Worm (Caenorhabditis elegans): ENCODE data around the gene T02B11.4.

Gene T02B11.4

DNA sequence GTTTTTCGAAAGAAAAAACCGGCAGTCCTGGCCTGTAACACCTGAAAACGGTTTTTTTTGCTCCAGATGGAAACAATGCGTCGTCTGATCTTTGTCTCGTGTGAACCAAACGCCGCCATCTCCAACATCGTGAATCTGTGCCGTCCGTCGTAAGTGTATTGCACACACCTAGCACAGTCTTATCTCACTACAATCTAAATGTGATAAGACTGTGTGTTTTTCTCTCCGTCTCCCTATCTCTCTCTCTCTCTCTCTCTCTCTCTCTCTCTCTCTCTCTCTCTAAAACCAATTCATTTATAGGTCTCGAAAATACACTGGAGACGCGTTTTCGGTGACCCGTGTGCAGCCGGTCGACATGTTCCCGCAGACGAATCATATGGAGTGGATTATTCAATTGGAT, 39.7 kb upstream of the T02B11.4 start:
- TF ChIP-seq nhr-28 (tag; optimal IDR thresholded peaks at IDR 0.05) (peak; percentile 99), skn-1 (tag; optimal IDR thresholded peaks at IDR 0.05) (no peak), nhr-77 (tag; optimal IDR thresholded peaks at IDR 0.05) (peak; percentile 81), daf-12 (tag; optimal IDR thresholded peaks at IDR 0.05) (no peak), mdt-29 (GFP tag; IDR thresholded peaks at IDR 0.05) (no peak), mes-2 (tag; optimal IDR thresholded peaks at IDR 0.05; ENCODE audit: poor library complexity, severe bottlenecking) (peak; percentile 37), dve-1 (tag; optimal IDR thresholded peaks at IDR 0.05; ENCODE audit: insufficient read depth) (peak; percentile 67), nhr-11 (tag; optimal IDR thresholded peaks at IDR 0.05) (peak; percentile 28), ceh-82 (tag; optimal IDR thresholded peaks at IDR 0.05) (no peak), snpc-1.2 (GFP tag; IDR thresholded peaks at IDR 0.05) (no peak), lin-13 (GFP tag; optimal IDR thresholded peaks at IDR 0.05) (peak; percentile 20), mdl-1 (tag; optimal IDR thresholded peaks at IDR 0.05) (peak in 1 of 2 experiments; percentile 53), php-3 (GFP tag; IDR thresholded peaks at IDR 0.05) (0 out of 2 replicates have a peak, but pooled peaks have one; percentile 28), nhr-102 (tag; optimal IDR thresholded peaks at IDR 0.05) (peak; percentile 20), dmd-6 (GFP tag; IDR thresholded peaks at IDR 0.05) (peak; percentile 77), aha-1 (tag) (peak; percentile 63), hlh-11 (tag; optimal IDR thresholded peaks at IDR 0.05) (peak; percentile 81), nhr-48 (tag; optimal IDR thresholded peaks at IDR 0.05) (peak; percentile 27), ceh-20 (GFP tag; IDR thresholded peaks at IDR 0.05) (no peak), aly-2 (tag; optimal IDR thresholded peaks at IDR 0.05) (no peak), ZK337.2 (GFP tag; IDR thresholded peaks at IDR 0.05) (no peak), T20F7.1 (GFP tag; optimal IDR thresholded peaks at IDR 0.05) (no peak), snpc-4 (tag; optimal IDR thresholded peaks at IDR 0.05) (no peak), daf-16 (GFP tag; optimal IDR thresholded peaks at IDR 0.05) (no peak), daf-16 (tag; optimal IDR thresholded peaks at IDR 0.05) (peak; percentile 58), mxl-3 (GFP tag; optimal IDR thresholded peaks at IDR 0.05) (peak; percentile 82), lin-38 (GFP tag; IDR thresholded peaks at IDR 0.05) (peak; percentile 49), tra-1 (GFP tag; IDR thresholded peaks at IDR 0.05) (no peak), hlh-30 (tag; optimal IDR thresholded peaks at IDR 0.05; ENCODE audit: insufficient read depth) (peak; percentile 48), pqm-1 (tag; optimal IDR thresholded peaks at IDR 0.05) (peak; percentile 32)

DNA sequence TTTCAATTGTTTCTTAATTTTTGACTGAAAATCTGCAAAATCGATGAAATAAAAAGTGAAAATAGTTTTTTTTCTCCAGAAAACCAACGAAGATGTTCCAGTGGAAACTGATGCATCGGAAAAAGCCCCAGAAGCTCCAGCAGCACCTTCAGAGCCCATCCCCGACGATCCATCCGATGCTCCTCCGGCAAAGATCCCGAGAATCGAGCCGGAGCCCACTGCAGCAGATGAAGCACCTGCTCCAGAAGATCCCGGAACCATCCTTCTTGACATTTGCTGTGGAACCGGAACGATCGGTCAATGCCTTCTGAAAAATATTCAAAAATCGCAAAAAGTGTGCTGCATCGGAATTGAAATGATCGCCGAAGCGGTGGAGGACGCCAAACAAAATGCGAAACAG, 37.8 kb upstream of the T02B11.4 start:
- peak; percentile 88 for TF ChIP-seq set-16 (GFP tag; IDR thresholded peaks at IDR 0.05)
- 0 out of 2 replicates have a peak, but pooled peaks have one; percentile 4 for TF ChIP-seq nhr-42 (GFP tag; IDR thresholded peaks at IDR 0.05)
- TF ChIP-seq Y75B8A.6 (GFP tag; IDR thresholded peaks at IDR 0.05) = no peak

DNA sequence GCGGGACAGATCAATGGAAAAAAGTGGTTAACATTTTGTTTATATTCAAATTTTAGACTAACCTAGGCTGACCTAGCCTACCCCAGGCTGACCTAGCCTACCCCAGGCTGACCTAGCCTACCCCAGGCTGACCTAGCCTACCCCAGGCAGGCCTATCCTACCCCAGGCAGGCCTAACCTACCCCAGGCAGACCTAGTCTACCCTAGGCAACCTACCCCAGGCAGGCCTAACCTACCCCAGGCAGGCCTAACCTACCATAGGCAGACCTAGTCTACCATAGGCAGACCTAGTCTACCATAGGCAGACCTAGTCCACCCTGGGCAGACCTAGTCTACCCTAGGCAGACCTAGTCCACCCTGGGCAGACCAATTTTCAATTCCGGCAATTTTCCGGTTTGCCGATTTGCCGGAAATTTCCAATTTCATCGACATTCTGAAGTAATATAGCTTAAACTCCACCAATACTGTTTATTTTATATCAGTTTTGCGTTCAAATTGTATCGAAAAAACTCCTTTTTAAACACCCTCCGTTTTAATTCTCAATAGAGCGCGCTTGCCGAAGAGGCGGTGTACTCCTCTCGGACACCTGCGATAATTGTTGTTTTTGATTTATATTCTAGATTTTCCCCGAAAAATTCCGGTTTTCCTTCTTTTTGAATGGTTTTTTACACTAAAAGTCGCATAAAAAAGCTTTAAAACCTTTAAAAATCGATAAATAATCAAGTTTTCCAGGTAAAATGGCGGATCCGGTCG, 33.5 kb upstream of the T02B11.4 start, which contains the start of gene trm-2A:
trm-2A (plus strand) TSS at position 732 of the 752 bp plus-strand sequence.
- peak in 1 of 2 experiments; percentile 17 for TF ChIP-seq mdl-1 (tag; optimal IDR thresholded peaks at IDR 0.05)
- peak; percentile 93 for TF ChIP-seq mes-2 (tag; optimal IDR thresholded peaks at IDR 0.05; ENCODE audit: poor library complexity, severe bottlenecking)
- TF ChIP-seq nhr-6 (tag; optimal IDR thresholded peaks at IDR 0.05) = peak; percentile 12
- TF ChIP-seq F44E2.7 (GFP tag; IDR thresholded peaks at IDR 0.05) = 0 out of 2 replicates have a peak, but pooled peaks have one; percentile 15
- no peak for TF ChIP-seq jun-1 (tag; optimal IDR thresholded peaks at IDR 0.05)
- TF ChIP-seq dmd-8 (GFP tag; IDR thresholded peaks at IDR 0.05) = 0 out of 2 replicates have a peak, but pooled peaks have one; percentile 37
- no peak for TF ChIP-seq nhr-111 (GFP tag; optimal IDR thresholded peaks at IDR 0.05)
- TF ChIP-seq nhr-42 (GFP tag; IDR thresholded peaks at IDR 0.05) = no peak
- TF ChIP-seq duxl-1 (tag; optimal IDR thresholded peaks at IDR 0.05; ENCODE audit: poor library complexity) = peak; percentile 49
- TF ChIP-seq dmd-6 (GFP tag; IDR thresholded peaks at IDR 0.05) = peak; percentile 43; the same call in 1 of the 2 replicates
- peak; percentile 6 for TF ChIP-seq nhr-102 (tag; optimal IDR thresholded peaks at IDR 0.05)
- TF ChIP-seq daf-16 (GFP tag; optimal IDR thresholded peaks at IDR 0.05) = no peak
- peak; percentile 43 for TF ChIP-seq daf-16 (tag; optimal IDR thresholded peaks at IDR 0.05)
- TF ChIP-seq dve-1 (tag; optimal IDR thresholded peaks at IDR 0.05; ENCODE audit: insufficient read depth) = peak; percentile 60
- peak; percentile 71 for TF ChIP-seq set-16 (GFP tag; IDR thresholded peaks at IDR 0.05)
- no peak for TF ChIP-seq fos-1 (tag; optimal IDR thresholded peaks at IDR 0.05)
- TF ChIP-seq dpl-1 (GFP tag; optimal IDR thresholded peaks at IDR 0.05) = peak; percentile 95
- peak; percentile 76 for TF ChIP-seq hlh-30 (tag; optimal IDR thresholded peaks at IDR 0.05; ENCODE audit: insufficient read depth)
- peak; percentile 89 for TF ChIP-seq aha-1 (tag)
- TF ChIP-seq hif-1 (tag; optimal IDR thresholded peaks at IDR 0.05) = peak in 1 of 2 experiments; percentile 47
- no peak for TF ChIP-seq gei-8 (GFP tag; optimal IDR thresholded peaks at IDR 0.05)
- no peak for TF ChIP-seq unc-39 (tag; optimal IDR thresholded peaks at IDR 0.05)
- TF ChIP-seq hmg-1.1 (GFP tag; IDR thresholded peaks at IDR 0.05) = peak; percentile 65
- no peak for TF ChIP-seq nhr-48 (tag; optimal IDR thresholded peaks at IDR 0.05)
- TF ChIP-seq lin-13 (GFP tag; optimal IDR thresholded peaks at IDR 0.05) = peak; percentile 16
- peak; percentile 52 for TF ChIP-seq hlh-11 (tag; optimal IDR thresholded peaks at IDR 0.05)
- TF ChIP-seq daf-12 (tag; optimal IDR thresholded peaks at IDR 0.05) = no peak

Measured in whole organism, L4 larva.